Worm (Caenorhabditis elegans) whole organism, midembryonic: ENCODE results near the gene F55D1.1.

ENCODE experiments used
- T22C8.4 ChIP-seq: fragments of 200-800 bp; sonication (Bioruptor generic); IDR thresholded peaks from 2 replicates; pipeline ENCODE4 v1.3.6; 2022; ENCODE audit warnings: missing genetic modification characterization, missing compliant biosample characterization
- cog-1 ChIP-seq: sonication (generic microtip); optimal IDR thresholded peaks from 2 replicates; lab custom pipeline; 2016; ENCODE audit warnings: missing genetic modification characterization, missing compliant biosample characterization
- flt-1 ChIP-seq: fragments of 200-800 bp; sonication (Bioruptor generic); IDR thresholded peaks from 2 replicates; pipeline ENCODE4 v1.3.6; 2022; ENCODE audit warnings: missing genetic modification characterization, missing compliant biosample characterization
- klf-2 ChIP-seq: fragments of 200-800 bp; sonication (Bioruptor generic); conservative IDR thresholded peaks from 2 replicates; pipeline ENCODE4 v1.3.6; 2022; ENCODE audit warnings: missing genetic modification reagents, missing genetic modification characterization, missing compliant biosample characterization
- med-1 ChIP-seq: sonication (generic microtip); optimal IDR thresholded peaks from 2 replicates; lab custom pipeline; 2017; ENCODE audit warnings: missing genetic modification characterization, mild to moderate bottlenecking, missing compliant biosample characterization, antibody characterized with exemption, missing genetic modification reagents; ENCODE audit not compliant: insufficient read depth
- ref-1 ChIP-seq: fragments of 200-800 bp; sonication (Bioruptor generic); conservative IDR thresholded peaks from 2 replicates; pipeline ENCODE4 v1.3.6; 2022; ENCODE audit warnings: missing genetic modification reagents, missing genetic modification characterization, missing compliant biosample characterization
- tab-1 ChIP-seq: fragments of 200-800 bp; sonication (Bioruptor generic); IDR thresholded peaks from 2 replicates; pipeline ENCODE4 v1.3.6; 2022; ENCODE audit warnings: missing genetic modification characterization, missing compliant biosample characterization
- ztf-23 ChIP-seq: fragments of 200-800 bp; sonication (Bioruptor generic); IDR thresholded peaks from 2 replicates; pipeline ENCODE4 v1.3.6; 2022; ENCODE audit warnings: missing genetic modification reagents, missing genetic modification characterization, missing compliant biosample characterization
- ztf-29 ChIP-seq: fragments of 200-800 bp; sonication (Bioruptor generic); IDR thresholded peaks from 2 replicates; pipeline ENCODE4 v1.3.6; 2022; ENCODE audit warnings: missing genetic modification reagents, missing genetic modification characterization, missing compliant biosample characterization

- TF ChIP-seq flt-1 (GFP tag; lab: Robert Waterston, UW) = no peak
- no peak for TF ChIP-seq cog-1 (tag; lab: Kevin White, UChicago)
- TF ChIP-seq tab-1 = no peak
- TF ChIP-seq klf-2 (GFP tag; lab: Robert Waterston, UW) = no peak
- TF ChIP-seq ref-1 (GFP tag; lab: Robert Waterston, UW) = no peak
- TF ChIP-seq med-1 (GFP tag; lab: Kevin White, UChicago) = no peak
- TF ChIP-seq T22C8.4 = no peak
- no peak for TF ChIP-seq ztf-23
- no peak for TF ChIP-seq ztf-29 (GFP tag; lab: Robert Waterston, UW)
These were observed 771 bp upstream of the F55D1.1 start for ce11 chrX:5488867-5489266.
